Worm (Caenorhabditis elegans): Measurements from ENCODE around the gene ima-1.
"Not testable (repeated sequence)": the region's sequence is repeated elsewhere in the genome, so short reads cannot be mapped to it uniquely, and the experiment has no call there.

DNA sequence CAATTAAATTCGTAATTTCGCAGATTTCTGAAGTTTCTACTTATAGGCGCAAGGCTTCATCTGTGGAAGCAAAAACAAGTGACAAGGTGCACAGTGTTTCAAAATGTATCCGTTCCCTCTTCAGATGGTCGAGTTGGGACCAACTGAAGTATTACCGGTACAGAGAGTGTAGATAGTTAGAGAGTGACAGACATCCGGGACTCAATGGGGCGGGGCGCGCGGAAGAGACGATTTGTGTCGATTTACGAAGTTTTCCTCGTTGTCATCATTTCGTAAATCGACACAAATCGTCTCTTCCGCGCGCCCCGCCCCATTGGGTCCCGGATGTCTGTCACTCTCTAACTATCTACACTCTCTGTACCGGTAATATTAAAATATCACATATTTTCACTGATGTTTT, 46.6 kb downstream of the ima-1 start, which contains the start of gene C03E10.3:
- TF ChIP-seq pha-4 (tag; optimal IDR thresholded peaks at IDR 0.05); nhr-76 (tag; optimal IDR thresholded peaks at IDR 0.05); unc-62 (GFP tag; optimal IDR thresholded peaks at IDR 0.05); mep-1 (tag; optimal IDR thresholded peaks at IDR 0.05); nhr-12 (tag; optimal IDR thresholded peaks at IDR 0.05); nhr-237 (tag; optimal IDR thresholded peaks at IDR 0.05); snpc-4 (tag; optimal IDR thresholded peaks at IDR 0.05); elt-3 (tag; optimal IDR thresholded peaks at IDR 0.05); sptf-1 (tag; optimal IDR thresholded peaks at IDR 0.05); nhr-28 (tag; optimal IDR thresholded peaks at IDR 0.05); ces-1 (GFP tag; optimal IDR thresholded peaks at IDR 0.05); lin-13 (tag; optimal IDR thresholded peaks at IDR 0.05): not testable (repeated sequence)
